Fruit fly (Drosophila melanogaster) whole organism, prepupa: ENCODE measurements around the gene HDAC4.

Experiments
- CG10631 ChIP-seq: fragments of 200-800 bp; sonication (Bioruptor generic); optimal IDR thresholded peaks from 2 replicates; lab custom pipeline; 2016; ENCODE audit warnings: missing biosample characterization, missing genetic modification characterization
- CG10669 ChIP-seq: fragments of 200-800 bp; sonication (Bioruptor generic); optimal IDR thresholded peaks from 3 replicates; lab custom pipeline; 2018; ENCODE audit warnings: missing biosample characterization, mild to moderate bottlenecking, missing genetic modification characterization, moderate library complexity
- CG11294 ChIP-seq: fragments of 200-800 bp; sonication (Bioruptor generic); IDR thresholded peaks from 2 replicates; pipeline ENCODE4 v1.3.6; 2022; ENCODE audit warnings: missing biosample characterization, missing genetic modification characterization
- CG11902 ChIP-seq: fragments of 200-800 bp; sonication (Bioruptor generic); optimal IDR thresholded peaks from 3 replicates; lab custom pipeline; 2016; ENCODE audit warnings: missing biosample characterization, missing genetic modification characterization
- CG3032 ChIP-seq: fragments of 200-800 bp; optimal IDR thresholded peaks from 2 replicates; lab custom pipeline; 2019; ENCODE audit warnings: missing biosample characterization, mild to moderate bottlenecking, missing genetic modification characterization, moderate library complexity
- CG32006 ChIP-seq: fragments of 200-800 bp; sonication (Bioruptor generic); optimal IDR thresholded peaks from 3 replicates; lab custom pipeline; 2017; ENCODE audit warnings: missing biosample characterization, mild to moderate bottlenecking, missing genetic modification characterization
- CG34406 ChIP-seq: fragments of 200-800 bp; sonication (Bioruptor generic); optimal IDR thresholded peaks from 3 replicates; lab custom pipeline; 2016; ENCODE audit warnings: missing biosample characterization, missing genetic modification characterization
- CG3919 ChIP-seq: fragments of 200-800 bp; sonication (Bioruptor generic); optimal IDR thresholded peaks from 3 replicates; lab custom pipeline; 2016; ENCODE audit warnings: missing biosample characterization, missing genetic modification characterization
- CG4318 ChIP-seq: fragments of 200-800 bp; sonication (Bioruptor generic); optimal IDR thresholded peaks from 3 replicates; lab custom pipeline; 2017; ENCODE audit warnings: missing biosample characterization, mild to moderate bottlenecking, missing genetic modification characterization
- CG6163 ChIP-seq: fragments of 200-800 bp; sonication (Bioruptor generic); IDR thresholded peaks from 3 replicates; pipeline ENCODE4 v1.3.6; 2022; ENCODE audit warnings: missing biosample characterization, missing genetic modification characterization
- CG6808 ChIP-seq: fragments of 200-800 bp; sonication (Bioruptor generic); optimal IDR thresholded peaks from 3 replicates; lab custom pipeline; 2017; ENCODE audit warnings: missing biosample characterization, missing genetic modification characterization, mild to moderate bottlenecking, moderate library complexity, missing genetic modification reagents
- CG7368 ChIP-seq: fragments of 200-800 bp; sonication (Bioruptor generic); optimal IDR thresholded peaks from 3 replicates; lab custom pipeline; 2016; ENCODE audit warnings: missing biosample characterization, missing genetic modification characterization
- CG8319 ChIP-seq: fragments of 200-800 bp; sonication (Bioruptor generic); optimal IDR thresholded peaks from 3 replicates; lab custom pipeline; 2016; ENCODE audit warnings: missing biosample characterization, missing genetic modification characterization
- CG8632 ChIP-seq: fragments of 200-800 bp; sonication (Bioruptor generic); optimal IDR thresholded peaks from 3 replicates; lab custom pipeline; 2016; ENCODE audit warnings: missing biosample characterization, missing genetic modification characterization
- CG9139 ChIP-seq: fragments of 200-800 bp; sonication (Bioruptor generic); optimal IDR thresholded peaks from 3 replicates; lab custom pipeline; 2017; ENCODE audit warnings: missing biosample characterization, mild to moderate bottlenecking, missing genetic modification characterization
- Eip75B ChIP-seq: fragments of 200-800 bp; sonication (Bioruptor generic); optimal IDR thresholded peaks from 3 replicates; lab custom pipeline; 2016; ENCODE audit warnings: missing biosample characterization, missing genetic modification characterization
- Eip78C ChIP-seq: fragments of 200-800 bp; sonication (Bioruptor generic); peaks from one replicate; lab custom pipeline; 2016; ENCODE audit warnings: missing biosample characterization, missing genetic modification characterization
- Eip93F ChIP-seq: fragments of 200-800 bp; sonication (Bioruptor generic); optimal IDR thresholded peaks from 2 replicates; lab custom pipeline; 2016; ENCODE audit warnings: missing biosample characterization, mild to moderate bottlenecking, missing genetic modification characterization
- Ets21C ChIP-seq: fragments of 200-800 bp; sonication (Bioruptor generic); optimal IDR thresholded peaks from 3 replicates; lab custom pipeline; 2016; ENCODE audit warnings: missing biosample characterization, missing genetic modification characterization
- Gug ChIP-seq: fragments of 200-800 bp; sonication (Bioruptor generic); IDR thresholded peaks from 2 replicates; pipeline ENCODE4 v1.3.6; 2022; ENCODE audit warnings: missing biosample characterization, missing genetic modification characterization
- Hr38 ChIP-seq: sonication (Bioruptor generic); optimal IDR thresholded peaks from 2 replicates; lab custom pipeline; 2016; ENCODE audit warnings: missing biosample characterization, missing genetic modification characterization
- Hr4 ChIP-seq: fragments of 200-800 bp; sonication (Bioruptor generic); optimal IDR thresholded peaks from 3 replicates; lab custom pipeline; 2016; ENCODE audit warnings: missing biosample characterization, missing genetic modification characterization
- Lpt ChIP-seq: fragments of 200-800 bp; sonication (Bioruptor generic); optimal IDR thresholded peaks from 3 replicates; lab custom pipeline; 2016; ENCODE audit warnings: missing biosample characterization, missing genetic modification characterization
- Met ChIP-seq: fragments of 200-800 bp; sonication (Bioruptor generic); optimal IDR thresholded peaks from 3 replicates; lab custom pipeline; 2016; ENCODE audit warnings: missing biosample characterization, missing genetic modification characterization
- OdsH ChIP-seq: fragments of 200-800 bp; sonication (Bioruptor generic); optimal IDR thresholded peaks from 3 replicates; lab custom pipeline; 2016; ENCODE audit warnings: missing biosample characterization, missing genetic modification characterization
- Smox ChIP-seq: fragments of 200-800 bp; sonication (Bioruptor generic); optimal IDR thresholded peaks from 3 replicates; lab custom pipeline; 2016; ENCODE audit warnings: missing biosample characterization, missing genetic modification characterization
- Sox102F ChIP-seq: fragments of 200-800 bp; sonication (Bioruptor generic); optimal IDR thresholded peaks from 2 replicates; lab custom pipeline; 2016; ENCODE audit warnings: missing biosample characterization, mild to moderate bottlenecking, missing genetic modification characterization
- Sox14 ChIP-seq: fragments of 200-800 bp; sonication (Bioruptor generic); optimal IDR thresholded peaks from 3 replicates; lab custom pipeline; 2016; ENCODE audit warnings: missing biosample characterization, missing genetic modification characterization
- Sox15 ChIP-seq: fragments of 200-800 bp; sonication (Bioruptor generic); optimal IDR thresholded peaks from 3 replicates; lab custom pipeline; 2016; ENCODE audit warnings: missing biosample characterization, missing genetic modification characterization
- achi ChIP-seq: fragments of 200-800 bp; sonication (Bioruptor generic); optimal IDR thresholded peaks from 3 replicates; lab custom pipeline; 2016; ENCODE audit warnings: missing biosample characterization, missing genetic modification characterization
- acj6 ChIP-seq: fragments of 200-800 bp; sonication (Bioruptor generic); optimal IDR thresholded peaks from 3 replicates; lab custom pipeline; 2016; ENCODE audit warnings: missing biosample characterization, missing genetic modification characterization
- cyc ChIP-seq: fragments of 200-800 bp; sonication (Bioruptor generic); optimal IDR thresholded peaks from 3 replicates; lab custom pipeline; 2016; ENCODE audit warnings: missing biosample characterization, missing genetic modification characterization
- dac ChIP-seq: fragments of 200-800 bp; sonication (Bioruptor generic); optimal IDR thresholded peaks from 2 replicates; lab custom pipeline; 2017; ENCODE audit warnings: missing biosample characterization, mild to moderate bottlenecking, missing genetic modification characterization
- dsx ChIP-seq: fragments of 200-800 bp; optimal IDR thresholded peaks from 3 replicates; lab custom pipeline; 2019; ENCODE audit warnings: missing biosample characterization, mild to moderate bottlenecking, missing genetic modification characterization, moderate library complexity; ENCODE audit not compliant: poor library complexity, severe bottlenecking
- eg ChIP-seq: fragments of 200-800 bp; sonication (Bioruptor generic); IDR thresholded peaks from 3 replicates; pipeline ENCODE4 v1.3.6; 2022; ENCODE audit warnings: missing biosample characterization, missing genetic modification characterization
- esn ChIP-seq: fragments of 200-800 bp; sonication (Bioruptor generic); optimal IDR thresholded peaks from 2 replicates; lab custom pipeline; 2016; ENCODE audit warnings: missing biosample characterization, mild to moderate bottlenecking, missing genetic modification characterization, moderate library complexity
- fd59A ChIP-seq: fragments of 200-800 bp; sonication (Bioruptor generic); optimal IDR thresholded peaks from 2 replicates; lab custom pipeline; 2017; ENCODE audit warnings: missing biosample characterization, mild to moderate bottlenecking, missing genetic modification characterization, missing genetic modification reagents
- fkh ChIP-seq: fragments of 200-800 bp; sonication (Bioruptor generic); optimal IDR thresholded peaks from 3 replicates; lab custom pipeline; 2017; ENCODE audit warnings: missing biosample characterization, mild to moderate bottlenecking, missing genetic modification characterization, moderate library complexity
- lz ChIP-seq: fragments of 200-800 bp; sonication (Bioruptor generic); optimal IDR thresholded peaks from 3 replicates; lab custom pipeline; 2016; ENCODE audit warnings: missing biosample characterization, missing genetic modification characterization
- net ChIP-seq: fragments of 200-800 bp; sonication (Bioruptor generic); optimal IDR thresholded peaks from 3 replicates; lab custom pipeline; 2016; ENCODE audit warnings: missing biosample characterization, missing genetic modification characterization
- pdm3 ChIP-seq: fragments of 200-800 bp; sonication (Bioruptor generic); optimal IDR thresholded peaks from 3 replicates; lab custom pipeline; 2016; ENCODE audit warnings: missing biosample characterization, missing genetic modification characterization
- ss ChIP-seq, 2 experiments: fragments of 200-800 bp; sonication (Bioruptor generic); optimal IDR thresholded peaks; 2 replicates in 1 of 2; 3 replicates in 1 of 2; lab custom pipeline; 2017 to 2018; ENCODE audit warnings: mild to moderate bottlenecking in 2 of 2, missing biosample characterization in 2 of 2, missing genetic modification characterization in 2 of 2, moderate library complexity in 1 of 2
- svp ChIP-seq: fragments of 200-800 bp; sonication (Bioruptor generic); peaks from one replicate; lab custom pipeline; 2016; ENCODE audit warnings: missing biosample characterization, missing genetic modification characterization

The HDAC4 gene

dm6 chrX:13323114-13323513 lies 37.7 kb upstream of the HDAC4 start (continued):
- no peak for TF ChIP-seq Hr38 (GFP tag; lab: Kevin White, UChicago)
- TF ChIP-seq ss (GFP tag; optimal IDR thresholded peaks at IDR 0.05; lab: Kevin White, UChicago), result no peak
- TF ChIP-seq Gug (GFP tag; lab: Robert Waterston, UW), result no peak
- TF ChIP-seq Lpt, result peak; percentile 37
- TF ChIP-seq CG6808 (GFP tag; lab: Kevin White, UChicago), result no peak
- peak; percentile 73 for TF ChIP-seq Ets21C (GFP tag; lab: Kevin White, UChicago)
- TF ChIP-seq Sox102F (GFP tag; lab: Kevin White, UChicago), result peak; percentile 76
- peak; percentile 24 for TF ChIP-seq CG7368 (GFP tag; lab: Kevin White, UChicago)
- TF ChIP-seq fd59A, result no peak
- TF ChIP-seq CG8632, result peak; percentile 54
- TF ChIP-seq Eip93F (GFP tag; lab: Kevin White, UChicago), result no peak
- TF ChIP-seq CG3032 (tag; lab: Kevin White, UChicago), result no peak
- peak; percentile 43 for TF ChIP-seq Eip75B
- peak; percentile 8; the same call in 1 of the 2 replicates for TF ChIP-seq CG11294 (GFP tag; lab: Robert Waterston, UW)
- TF ChIP-seq OdsH (GFP tag; lab: Kevin White, UChicago), result peak; percentile 72
- TF ChIP-seq CG4318, result peak; percentile 52
- TF ChIP-seq CG10631 (GFP tag; lab: Kevin White, UChicago), result peak; percentile 55
- TF ChIP-seq Eip78C (GFP tag; lab: Kevin White, UChicago), result peak; percentile 87
- peak; percentile 65 for TF ChIP-seq Hr4 (GFP tag; lab: Kevin White, UChicago)
- TF ChIP-seq dac, result no peak
- no peak for TF ChIP-seq CG9139 (GFP tag; lab: Kevin White, UChicago)
- TF ChIP-seq CG11902, result peak; percentile 49
- TF ChIP-seq pdm3 (GFP tag; lab: Kevin White, UChicago), result peak; percentile 75
- TF ChIP-seq net, result peak; percentile 54

dm6 chrX:13322405-13322804 lies 37.0 kb upstream of the HDAC4 start:
- TF ChIP-seq fkh (GFP tag; lab: Kevin White, UChicago) (peak; percentile 87), cyc (GFP tag; lab: Kevin White, UChicago) (no peak)
- TF ChIP-seq, all 60 proteins: peak for 1

dm6 chrX:13320697-13321445 lies 35.4 kb upstream of the HDAC4 start:
- TF ChIP-seq Hr4 (GFP tag; lab: Kevin White, UChicago), result peak; percentile 11
- TF ChIP-seq fd59A, result no peak
- no peak for TF ChIP-seq CG10669 (GFP tag; lab: Kevin White, UChicago)
- TF ChIP-seq CG3919 (GFP tag; lab: Kevin White, UChicago), result no peak
- TF ChIP-seq Sox15 (GFP tag; lab: Kevin White, UChicago), result no peak
- no peak for TF ChIP-seq lz
- TF ChIP-seq svp (GFP tag; lab: Kevin White, UChicago), result peak; percentile 58
- peak; percentile 14 for TF ChIP-seq CG34406
- no peak for TF ChIP-seq Sox14 (GFP tag; lab: Kevin White, UChicago)
- TF ChIP-seq Hr38 (GFP tag; lab: Kevin White, UChicago), result no peak
- TF ChIP-seq CG32006 (GFP tag; lab: Kevin White, UChicago), result peak; percentile 53
- peak; percentile 24 for TF ChIP-seq esn (GFP tag; lab: Kevin White, UChicago)
- TF ChIP-seq OdsH (GFP tag; lab: Kevin White, UChicago), result peak; percentile 16
- TF ChIP-seq dsx, result no peak
- peak; percentile 18; the same call in 1 of the 3 replicates for TF ChIP-seq eg
- TF ChIP-seq CG8319 (GFP tag; lab: Kevin White, UChicago), result no peak
- 0 out of 3 replicates have a peak, but pooled peaks have one; percentile 28 for TF ChIP-seq CG6163 (GFP tag; lab: Robert Waterston, UW)
- TF ChIP-seq Met, result peak; percentile 0
- TF ChIP-seq acj6 (GFP tag; lab: Kevin White, UChicago), result no peak
- TF ChIP-seq achi (GFP tag; lab: Kevin White, UChicago), result peak; percentile 1
- peak; percentile 2 for TF ChIP-seq CG10631 (GFP tag; lab: Kevin White, UChicago)
- peak; percentile 17 for TF ChIP-seq CG8632
- TF ChIP-seq Smox (GFP tag; lab: Kevin White, UChicago), result peak; percentile 9
- peak; percentile 82 for TF ChIP-seq Eip78C (GFP tag; lab: Kevin White, UChicago)
- no peak for TF ChIP-seq Eip75B
